Worm (Caenorhabditis elegans) whole organism, L3 larva: Measurements from ENCODE around the gene T10D4.19.
"Not testable (repeated sequence)": the region's sequence is repeated elsewhere in the genome, so short reads cannot be mapped to it uniquely, and the experiment has no call there.

Experiments
- ZK546.5 ChIP-seq: sonication (generic microtip); optimal IDR thresholded peaks from 2 replicates; lab custom pipeline; 2017; ENCODE audit warnings: missing biosample characterization, missing genetic modification characterization
- aly-2 ChIP-seq: fragments of 150-350 bp; optimal IDR thresholded peaks from 2 replicates; lab custom pipeline; 2014; ENCODE audit warnings: missing biosample characterization, missing genetic modification characterization
- ceh-16 ChIP-seq: sonication (generic microtip); optimal IDR thresholded peaks from 2 replicates; lab custom pipeline; 2017; ENCODE audit warnings: missing biosample characterization, missing genetic modification characterization
- ceh-28 ChIP-seq: fragments of 150-350 bp; optimal IDR thresholded peaks from 2 replicates; lab custom pipeline; 2014; ENCODE audit warnings: missing biosample characterization, missing genetic modification reagents, missing genetic modification characterization
- ceh-82 ChIP-seq: fragments of 150-350 bp; optimal IDR thresholded peaks from 2 replicates; lab custom pipeline; 2014; ENCODE audit warnings: missing biosample characterization, missing genetic modification characterization
- ceh-9 ChIP-seq: sonication (generic microtip); optimal IDR thresholded peaks from 2 replicates; lab custom pipeline; 2018; ENCODE audit warnings: missing biosample characterization, missing genetic modification characterization
- egl-27 ChIP-seq: sonication (generic microtip); optimal IDR thresholded peaks from 4 replicates; lab custom pipeline; 2017; ENCODE audit warnings: missing biosample characterization, missing genetic modification reagents, missing genetic modification characterization
- elt-1 ChIP-seq: fragments of 150-350 bp; optimal IDR thresholded peaks from 2 replicates; lab custom pipeline; 2014; ENCODE audit warnings: missing biosample characterization, missing genetic modification characterization
- elt-3 ChIP-seq, 3 experiments: fragments of 150-350 bp in 1 of 3; sonication (generic microtip) in 2 of 3; optimal IDR thresholded peaks; 2 replicates in 2 of 3; 4 replicates in 1 of 3; lab custom pipeline; 2014 to 2017; ENCODE audit warnings: missing biosample characterization in 3 of 3, missing genetic modification characterization in 3 of 3
- fkh-10 ChIP-seq: sonication (generic microtip); optimal IDR thresholded peaks from 2 replicates; lab custom pipeline; 2017; ENCODE audit warnings: missing biosample characterization, missing genetic modification reagents, missing genetic modification characterization
- fkh-2 ChIP-seq: fragments of 150-350 bp; optimal IDR thresholded peaks from 2 replicates; lab custom pipeline; 2014; ENCODE audit warnings: missing biosample characterization, missing genetic modification reagents, missing genetic modification characterization
- fos-1 ChIP-seq: fragments of 150-350 bp; optimal IDR thresholded peaks from 2 replicates; lab custom pipeline; 2014; ENCODE audit warnings: missing biosample characterization, missing genetic modification characterization
- hmg-11 ChIP-seq: sonication (generic microtip); optimal IDR thresholded peaks from 2 replicates; lab custom pipeline; 2016; ENCODE audit warnings: missing genetic modification characterization, missing compliant biosample characterization
- jun-1 ChIP-seq: fragments of 150-350 bp; optimal IDR thresholded peaks from 2 replicates; lab custom pipeline; 2014; ENCODE audit warnings: missing biosample characterization, missing genetic modification reagents, missing genetic modification characterization
- lin-15B ChIP-seq: fragments of 150-350 bp; optimal IDR thresholded peaks from 2 replicates; lab custom pipeline; 2014; ENCODE audit warnings: missing biosample characterization, missing genetic modification characterization
- lin-39 ChIP-seq: fragments of 150-350 bp; optimal IDR thresholded peaks from 2 replicates; lab custom pipeline; 2018; ENCODE audit warnings: missing biosample characterization, missing genetic modification reagents, missing genetic modification characterization
- lsy-12 ChIP-seq: sonication (generic microtip); optimal IDR thresholded peaks from 2 replicates; lab custom pipeline; 2016; ENCODE audit warnings: mild to moderate bottlenecking, missing genetic modification characterization, missing compliant biosample characterization
- mdl-1 ChIP-seq: fragments of 150-350 bp; optimal IDR thresholded peaks from 2 replicates; lab custom pipeline; 2014; ENCODE audit warnings: missing biosample characterization, missing genetic modification characterization
- mml-1 ChIP-seq: fragments of 150-350 bp; sonication (generic microtip); optimal IDR thresholded peaks from 3 replicates; lab custom pipeline; 2014; ENCODE audit warnings: missing biosample characterization, missing genetic modification characterization
- nfya-1 ChIP-seq: sonication (generic microtip); optimal IDR thresholded peaks from 2 replicates; lab custom pipeline; 2017; ENCODE audit warnings: missing genetic modification characterization, mild to moderate bottlenecking, missing compliant biosample characterization, antibody characterized with exemption, moderate library complexity; ENCODE audit not compliant: insufficient read depth
- nhr-11 ChIP-seq: fragments of 150-350 bp; optimal IDR thresholded peaks from 2 replicates; lab custom pipeline; 2014; ENCODE audit warnings: missing biosample characterization, missing genetic modification characterization
- nhr-23 ChIP-seq: fragments of 150-350 bp; optimal IDR thresholded peaks from 2 replicates; lab custom pipeline; 2014; ENCODE audit warnings: missing biosample characterization, missing genetic modification reagents, missing genetic modification characterization
- nhr-237 ChIP-seq: fragments of 150-350 bp; optimal IDR thresholded peaks from 2 replicates; lab custom pipeline; 2014; ENCODE audit warnings: missing biosample characterization, missing genetic modification characterization
- nhr-25 ChIP-seq: sonication (generic microtip); optimal IDR thresholded peaks from 2 replicates; lab custom pipeline; 2017; ENCODE audit warnings: missing biosample characterization, missing genetic modification characterization
- nhr-28 ChIP-seq: fragments of 150-350 bp; optimal IDR thresholded peaks from 2 replicates; lab custom pipeline; 2014; ENCODE audit warnings: missing biosample characterization, missing genetic modification characterization
- nhr-67 ChIP-seq: fragments of 150-350 bp; optimal IDR thresholded peaks from 2 replicates; lab custom pipeline; 2014; ENCODE audit warnings: missing biosample characterization, missing genetic modification characterization
- nhr-76 ChIP-seq: fragments of 150-350 bp; sonication (generic microtip); optimal IDR thresholded peaks from 5 replicates; lab custom pipeline; 2014; ENCODE audit warnings: missing biosample characterization, missing genetic modification characterization
- nhr-77 ChIP-seq: fragments of 150-350 bp; optimal IDR thresholded peaks from 2 replicates; lab custom pipeline; 2014; ENCODE audit warnings: missing biosample characterization, missing genetic modification characterization
- pha-4 ChIP-seq: fragments of 150-350 bp; optimal IDR thresholded peaks from 2 replicates; lab custom pipeline; 2014; ENCODE audit warnings: missing biosample characterization, missing genetic modification reagents, missing genetic modification characterization
- pqm-1 ChIP-seq: fragments of 150-350 bp; optimal IDR thresholded peaks from 2 replicates; lab custom pipeline; 2017; ENCODE audit warnings: missing biosample characterization, missing genetic modification characterization, inconsistent platforms
- sea-2 ChIP-seq: fragments of 150-350 bp; sonication (generic microtip); optimal IDR thresholded peaks from 4 replicates; lab custom pipeline; 2014; ENCODE audit warnings: missing biosample characterization, missing genetic modification reagents, missing genetic modification characterization
- skn-1 ChIP-seq: fragments of 150-350 bp; optimal IDR thresholded peaks from 2 replicates; lab custom pipeline; 2014; ENCODE audit warnings: missing biosample characterization, missing genetic modification characterization
- snpc-4 ChIP-seq: fragments of 150-350 bp; optimal IDR thresholded peaks from 2 replicates; lab custom pipeline; 2014; ENCODE audit warnings: missing biosample characterization, missing genetic modification characterization
- unc-39 ChIP-seq: sonication (generic microtip); optimal IDR thresholded peaks from 4 replicates; lab custom pipeline; 2017; ENCODE audit warnings: missing biosample characterization, missing genetic modification characterization
- unc-62 ChIP-seq: fragments of 150-350 bp; sonication (generic microtip); optimal IDR thresholded peaks from 4 replicates; lab custom pipeline; 2014; ENCODE audit warnings: missing biosample characterization, missing genetic modification reagents, missing genetic modification characterization
- zag-1 ChIP-seq: fragments of 150-350 bp; optimal IDR thresholded peaks from 2 replicates; lab custom pipeline; 2014; ENCODE audit warnings: missing biosample characterization, missing genetic modification characterization
- ztf-11 ChIP-seq: fragments of 150-350 bp; optimal IDR thresholded peaks from 2 replicates; lab custom pipeline; 2014; ENCODE audit warnings: missing biosample characterization, missing genetic modification characterization
- ztf-4 ChIP-seq: fragments of 150-350 bp; optimal IDR thresholded peaks from 2 replicates; lab custom pipeline; 2014; ENCODE audit warnings: missing biosample characterization, missing genetic modification characterization

T10D4.19 gene

DNA sequence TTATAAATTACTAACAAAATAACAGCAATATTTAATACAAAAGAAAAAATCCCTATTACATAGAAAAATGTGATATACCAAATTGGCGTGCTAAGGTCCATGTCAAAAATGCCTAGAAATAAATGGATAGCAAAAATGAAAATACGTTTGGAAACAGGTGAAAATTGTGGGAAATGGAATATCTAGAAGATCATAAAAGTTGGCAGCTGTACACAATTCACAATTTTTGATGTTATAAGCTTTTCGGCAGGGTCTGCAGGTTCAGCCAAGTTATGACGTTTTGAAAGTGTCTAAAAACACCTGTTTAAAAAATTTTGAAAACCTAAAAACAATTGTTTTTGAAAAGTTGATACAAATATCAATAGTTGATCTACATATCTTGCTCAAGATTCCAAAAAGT lies 8.9 kb upstream of the T10D4.19 start, which contains the start of gene sri-42:
TSS of gene sri-42 (minus strand) at position 101 of the 400 bp plus-strand sequence.
- not testable (repeated sequence) for TF ChIP-seq nfya-1 (tag; lab: Kevin White, UChicago); aly-2 (tag; lab: Kevin White, UChicago); nhr-23

DNA sequence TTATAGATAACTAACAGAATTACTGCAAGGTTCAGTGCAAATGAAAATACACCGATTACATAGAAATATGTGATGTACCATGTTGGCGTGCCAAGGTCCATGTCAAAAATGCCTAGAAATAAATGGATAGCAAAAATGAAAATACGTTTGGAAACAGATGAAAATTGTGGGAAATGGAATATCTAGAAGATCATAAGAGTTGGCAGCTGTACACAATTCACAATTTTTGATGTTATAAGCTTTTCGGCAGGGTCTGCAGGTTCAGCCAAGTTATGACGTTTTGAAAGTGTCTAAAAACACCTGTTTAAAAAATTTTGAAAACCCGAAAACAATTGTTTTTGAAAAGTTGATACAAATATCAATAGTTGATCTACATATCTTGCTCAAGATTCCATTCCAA lies 7.2 kb upstream of the T10D4.19 start, which contains the start of gene sri-43:
TSS of gene sri-43 (minus strand) at position 101 of the 400 bp plus-strand sequence.
- not testable (repeated sequence) for TF ChIP-seq ceh-82 (tag; lab: Kevin White, UChicago); nhr-11 (tag; lab: Kevin White, UChicago); sea-2 (GFP tag; lab: Kevin White, UChicago)

DNA sequence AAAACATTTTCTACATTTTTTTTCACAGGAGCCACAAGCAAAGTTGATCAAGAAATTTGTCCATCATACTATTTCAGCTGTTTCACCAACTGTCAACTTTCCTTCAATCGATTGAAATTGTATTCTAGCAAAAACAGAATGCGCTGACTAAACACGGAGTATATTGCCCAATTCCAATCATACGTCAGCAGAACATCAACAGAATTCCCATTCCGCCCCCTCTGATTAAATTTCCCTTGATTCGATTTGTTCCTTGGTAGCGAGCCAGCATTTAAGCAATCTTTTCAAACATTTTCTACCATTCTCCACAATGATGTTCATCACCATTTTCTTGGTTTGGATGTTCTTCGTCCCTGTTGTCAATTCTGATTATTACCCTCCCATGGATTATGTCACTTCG lies 5.9 kb upstream of the T10D4.19 start, which contains the start of gene T10D4.15:
TSS of gene T10D4.15 (plus strand) at position 301 of the 400 bp plus-strand sequence.
- TF ChIP-seq ZK546.5 (no peak), lsy-12 (tag; lab: Kevin White, UChicago) (no peak), skn-1 (tag; lab: Kevin White, UChicago) (no peak), pqm-1 (tag; lab: Kevin White, UChicago) (no peak), fos-1 (tag; lab: Kevin White, UChicago) (no peak), aly-2 (tag; lab: Kevin White, UChicago) (no peak), nhr-25 (tag; lab: Kevin White, UChicago) (no peak), elt-3 (tag; optimal IDR thresholded peaks at IDR 0.05; lab: Kevin White, UChicago) (no peak), nhr-237 (tag; lab: Kevin White, UChicago) (no peak), unc-62 (GFP tag; lab: Kevin White, UChicago) (no peak), nhr-23 (no peak), lin-39 (no peak), pha-4 (tag; lab: Kevin White, UChicago) (no peak), nhr-76 (tag; lab: Kevin White, UChicago) (no peak)

DNA sequence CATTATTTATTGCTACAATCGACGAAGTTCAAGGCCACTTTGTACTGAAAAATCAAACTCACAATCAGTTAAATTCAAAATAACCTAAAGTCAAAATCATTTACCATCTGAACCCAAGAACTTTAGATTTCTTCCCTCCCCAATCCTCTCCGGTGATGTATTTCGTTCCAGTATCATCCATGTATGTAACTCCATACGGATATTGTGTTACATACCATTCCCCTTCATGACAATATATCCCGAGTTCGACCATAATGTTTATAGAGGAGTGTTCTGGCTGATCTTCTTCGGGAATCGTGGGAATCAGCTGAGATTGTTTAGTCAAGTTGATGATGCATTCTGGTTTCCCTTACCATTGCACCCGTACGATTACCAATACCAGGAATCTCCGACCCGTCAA lies 3.3 kb upstream of the T10D4.19 start:
- TF ChIP-seq nhr-77 (tag; lab: Kevin White, UChicago) (no peak), ZK546.5 (no peak), zag-1 (tag; lab: Kevin White, UChicago) (no peak), skn-1 (tag; lab: Kevin White, UChicago) (no peak)

DNA sequence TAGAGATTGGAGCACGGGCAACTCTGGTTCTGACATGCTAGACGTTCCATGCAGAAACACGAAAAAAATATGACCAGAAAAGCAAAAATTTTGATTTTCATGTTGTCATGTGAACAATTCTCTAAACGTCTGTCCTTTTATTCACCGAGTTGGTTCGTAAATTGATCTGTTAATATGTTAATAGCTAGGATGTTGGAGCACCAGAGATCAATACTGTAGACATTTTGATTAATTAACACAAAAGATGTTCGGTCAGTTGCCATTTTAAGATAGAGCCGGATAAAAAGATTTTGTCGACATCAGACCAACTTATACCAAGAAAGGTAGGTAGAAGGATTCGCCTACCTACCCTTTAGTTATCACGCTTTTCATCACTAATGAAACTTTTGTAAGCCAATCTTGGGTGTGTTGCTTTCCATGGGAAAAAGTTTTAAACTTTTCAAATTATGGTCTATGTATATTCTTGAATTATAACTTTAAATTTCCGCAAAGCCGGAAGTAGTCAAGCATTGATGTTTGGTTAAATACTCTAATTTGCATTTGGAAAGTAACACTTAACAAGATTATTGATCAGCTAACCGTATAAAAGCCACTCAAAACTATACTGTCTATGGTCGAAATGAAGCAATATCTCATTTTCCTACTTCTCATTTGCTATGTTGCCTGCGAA lies 2.1 kb upstream of the T10D4.19 start, which contains the start of the genes T10D4.11 and T10D4.1:
TSS of gene T10D4.11 (minus strand) at position 101 of the 670 bp plus-strand sequence.
TSS of gene T10D4.1 (plus strand) at position 620 of the 670 bp plus-strand sequence.
- TF ChIP-seq fkh-2 (tag; lab: Kevin White, UChicago) (no peak), ceh-9 (no peak), ceh-82 (tag; lab: Kevin White, UChicago) (no peak), lin-39 (no peak), nhr-67 (no peak), unc-39 (tag; lab: Kevin White, UChicago) (no peak), hmg-11 (no peak), egl-27 (tag; lab: Kevin White, UChicago) (no peak), fkh-10 (GFP tag; lab: Kevin White, UChicago) (no peak), mdl-1 (tag; lab: Kevin White, UChicago) (no peak), nfya-1 (tag; lab: Kevin White, UChicago) (no peak), mml-1 (tag; lab: Kevin White, UChicago) (no peak), nhr-77 (tag; lab: Kevin White, UChicago) (no peak), jun-1 (tag; lab: Kevin White, UChicago) (no peak)

DNA sequence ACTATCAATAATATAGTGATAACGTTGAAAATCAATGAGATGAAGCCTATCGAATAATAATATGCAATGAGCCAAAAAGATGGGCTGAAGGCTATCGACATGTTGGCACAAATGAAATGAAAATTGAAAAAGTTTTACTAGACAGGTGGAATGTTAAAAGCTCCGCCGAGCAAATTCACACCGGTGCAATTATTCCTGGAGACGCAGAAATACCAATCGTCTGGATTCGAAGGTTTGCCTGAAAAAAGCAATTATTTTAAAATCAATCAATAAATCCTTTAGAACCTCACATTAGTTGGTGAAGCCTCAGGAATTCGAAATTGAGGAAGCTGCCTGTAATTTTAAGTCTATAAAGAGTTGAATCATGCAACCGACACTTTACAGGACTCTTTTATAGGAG lies 2.7 kb downstream of the T10D4.19 start, which contains the start of gene sri-32:
TSS of gene sri-32 (minus strand) at position 101 of the 400 bp plus-strand sequence.
- TF ChIP-seq pha-4 (tag; lab: Kevin White, UChicago) (no peak), ceh-16 (tag; lab: Kevin White, UChicago) (no peak), nhr-28 (tag; lab: Kevin White, UChicago) (no peak), ztf-11 (tag; lab: Kevin White, UChicago) (no peak), skn-1 (tag; lab: Kevin White, UChicago) (no peak), nhr-77 (tag; lab: Kevin White, UChicago) (no peak), fkh-10 (GFP tag; lab: Kevin White, UChicago) (no peak), snpc-4 (tag; lab: Kevin White, UChicago) (no peak), ztf-4 (tag; lab: Kevin White, UChicago) (no peak), elt-1 (tag; lab: Kevin White, UChicago) (no peak), ceh-82 (tag; lab: Kevin White, UChicago) (no peak), ceh-28 (no peak), lsy-12 (tag; lab: Kevin White, UChicago) (no peak), fos-1 (tag; lab: Kevin White, UChicago) (no peak), sea-2 (GFP tag; lab: Kevin White, UChicago) (no peak), lin-15B (no peak), unc-39 (tag; lab: Kevin White, UChicago) (no peak)
